Fruit fly (Drosophila melanogaster): Measurements from ENCODE around the gene Paip2.

Gene Paip2

dm6 chr3R:12995522-12995921, 14.9 kb downstream of the Paip2 start, which contains the start of gene CG7488 (continued):
- TF ChIP-seq CG9215 (GFP tag; IDR thresholded peaks at IDR 0.05) (no peak), Poxn (GFP tag; IDR thresholded peaks at IDR 0.05) (no peak), Myb (GFP tag; optimal IDR thresholded peaks at IDR 0.05) (peak; percentile 13), CG8924 (tag; optimal IDR thresholded peaks at IDR 0.05) (no peak), BtbVII (GFP tag; optimal IDR thresholded peaks at IDR 0.05) (no peak), esg (GFP tag; conservative IDR thresholded peaks at IDR 0.05) (no peak), Ets65A (GFP tag) (no peak), CG17186 (GFP tag; optimal IDR thresholded peaks at IDR 0.05) (peak; percentile 50), CG1647 (GFP tag; optimal IDR thresholded peaks at IDR 0.05) (no peak), Oli (tag; optimal IDR thresholded peaks at IDR 0.05) (no peak), CG31388 (GFP tag; optimal IDR thresholded peaks at IDR 0.05) (no peak), Sin3A (optimal IDR thresholded peaks at IDR 0.05) (peak; percentile 2), chm (GFP tag; IDR thresholded peaks at IDR 0.05) (no peak), D19A (tag; optimal IDR thresholded peaks at IDR 0.05) (no peak), Hr78 (GFP tag; optimal IDR thresholded peaks at IDR 0.05) (no peak), Bteb2 (GFP tag; optimal IDR thresholded peaks at IDR 0.05) (no peak), CG6765 (GFP tag; optimal IDR thresholded peaks at IDR 0.05) (no peak), CG4707 (GFP tag; optimal IDR thresholded peaks at IDR 0.05) (no peak), chinmo (GFP tag; IDR thresholded peaks at IDR 0.05; ENCODE audit: partially characterized antibody) (0 out of 4 replicates have a peak, but pooled peaks have one; percentile 36), tna (GFP tag; IDR thresholded peaks at IDR 0.05; ENCODE audit: partially characterized antibody) (peak; percentile 85), CG18476 (GFP tag; optimal IDR thresholded peaks at IDR 0.05) (no peak), CG16815 (GFP tag; optimal IDR thresholded peaks at IDR 0.05) (no peak), CG11093 (GFP tag; IDR thresholded peaks at IDR 0.05) (no peak), CG10274 (GFP tag; optimal IDR thresholded peaks at IDR 0.05) (no peak), CG16779 (GFP tag; IDR thresholded peaks at IDR 0.05) (no peak), kni (GFP tag; optimal IDR thresholded peaks at IDR 0.05) (no peak), CG4404 (GFP tag; IDR thresholded peaks at IDR 0.05) (no peak), amos (GFP tag; IDR thresholded peaks at IDR 0.05; ENCODE audit: partially characterized antibody) (peak; percentile 72; the same call in 1 of the 2 replicates), YL-1 (GFP tag; optimal IDR thresholded peaks at IDR 0.05) (peak; percentile 54), CG30431 (GFP tag; optimal IDR thresholded peaks at IDR 0.05) (no peak), wek (GFP tag; optimal IDR thresholded peaks at IDR 0.05) (no peak), CG2202 (tag; optimal IDR thresholded peaks at IDR 0.05) (no peak), CG17802 (tag; optimal IDR thresholded peaks at IDR 0.05) (no peak), CG3847 (GFP tag; IDR thresholded peaks at IDR 0.05) (no peak), CG34224 (GFP tag; IDR thresholded peaks at IDR 0.05; ENCODE audit: partially characterized antibody) (peak; percentile 97), CG9437 (GFP tag; optimal IDR thresholded peaks at IDR 0.05) (peak; percentile 25), CG7928 (GFP tag; optimal IDR thresholded peaks at IDR 0.05) (no peak), gt (GFP tag; IDR thresholded peaks at IDR 0.05) (no peak), Antp (GFP tag; optimal IDR thresholded peaks at IDR 0.05) (no peak), Side (GFP tag; optimal IDR thresholded peaks at IDR 0.05) (no peak), CG11696 (GFP tag; IDR thresholded peaks at IDR 0.05) (no peak), CG2875 (GFP tag; optimal IDR thresholded peaks at IDR 0.05) (no peak), CG7556 (GFP tag; optimal IDR thresholded peaks at IDR 0.05) (no peak), peb (GFP tag; IDR thresholded peaks at IDR 0.05) (no peak), knrl (GFP tag; IDR thresholded peaks at IDR 0.05; ENCODE audit: partially characterized antibody) (peak; percentile 60; the same call in 2 of the 3 replicates), CG10654 (GFP tag; optimal IDR thresholded peaks at IDR 0.05) (no peak), CG16813 (GFP tag; IDR thresholded peaks at IDR 0.05; ENCODE audit: partially characterized antibody) (peak; percentile 70), NfI (GFP tag; optimal IDR thresholded peaks at IDR 0.05) (no peak), bbx (GFP tag; IDR thresholded peaks at IDR 0.05; ENCODE audit: partially characterized antibody) (peak; percentile 87), CG14860 (GFP tag; IDR thresholded peaks at IDR 0.05; ENCODE audit: partially characterized antibody) (peak; percentile 77), CG14710 (tag; optimal IDR thresholded peaks at IDR 0.05) (peak; percentile 26)
